Worm (Caenorhabditis elegans): Measurements from ENCODE around the gene nlr-1.

ce11 chrIV:12156642-12157233 is 21.4 kb downstream of the nlr-1 start, which contains the start of gene eri-12:
- TF ChIP-seq fos-1 (tag; optimal IDR thresholded peaks at IDR 0.05) (no peak), nhr-76 (tag; optimal IDR thresholded peaks at IDR 0.05) (no peak), unc-62 (GFP tag; optimal IDR thresholded peaks at IDR 0.05) (no peak), zip-4 (GFP tag; optimal IDR thresholded peaks at IDR 0.05) (no peak), fkh-4 (tag; optimal IDR thresholded peaks at IDR 0.05; ENCODE audit: borderline replicate concordance) (no peak), lsy-2 (tag; optimal IDR thresholded peaks at IDR 0.05) (peak in 1 of 2 experiments; percentile 15), nhr-28 (tag; optimal IDR thresholded peaks at IDR 0.05) (no peak), ces-1 (GFP tag; optimal IDR thresholded peaks at IDR 0.05) (no peak), sup-37 (GFP tag; optimal IDR thresholded peaks at IDR 0.05) (no peak), nhr-12 (tag; optimal IDR thresholded peaks at IDR 0.05) (no peak), ceh-88 (GFP tag; IDR thresholded peaks at IDR 0.05) (no peak), ets-5 (GFP tag; IDR thresholded peaks at IDR 0.05) (no peak), ceh-90 (tag; optimal IDR thresholded peaks at IDR 0.05) (no peak)

Measured in whole organism, L1 larva.